Fruit fly (Drosophila melanogaster): ENCODE measurements around the gene Ubx.
A peak's percentile ranks its signal among the peaks of the same experiment; 100 is the strongest.

Gene Ubx

DNA sequence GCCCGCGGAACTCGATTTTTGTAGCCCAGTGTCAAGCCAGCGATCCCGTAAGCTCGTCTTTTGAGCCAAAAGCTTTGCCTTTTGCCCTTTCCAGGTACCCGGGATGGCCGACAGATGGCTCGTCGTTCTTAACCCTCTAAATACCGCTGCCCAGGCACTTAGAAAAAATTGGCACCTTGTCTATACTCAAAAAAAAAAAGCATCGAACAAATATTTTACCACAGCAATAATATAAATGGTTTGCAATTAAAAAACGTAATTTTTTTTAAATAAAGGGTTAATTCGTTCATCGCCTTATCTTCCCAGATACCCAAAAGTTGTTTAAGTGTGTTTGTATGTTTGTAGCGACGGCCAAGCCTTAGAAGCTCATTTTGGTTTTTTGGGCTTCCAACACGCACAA, 30.0 kb downstream of the Ubx start (continued):
- TF ChIP-seq sc (optimal IDR thresholded peaks at IDR 0.05) (no peak), sc (GFP tag; optimal IDR thresholded peaks at IDR 0.05) (no peak), nau (GFP tag; optimal IDR thresholded peaks at IDR 0.05) (no peak), CG6175 (GFP tag; IDR thresholded peaks at IDR 0.05) (no peak), Jarid2 (GFP tag; optimal IDR thresholded peaks at IDR 0.05) (no peak), Hmx (GFP tag; optimal IDR thresholded peaks at IDR 0.05) (no peak), Ravus (GFP tag; IDR thresholded peaks at IDR 0.05) (no peak), aop (GFP tag; IDR thresholded peaks at IDR 0.05) (no peak), knrl (GFP tag; IDR thresholded peaks at IDR 0.05; ENCODE audit: partially characterized antibody) (no peak), lmd (GFP tag; IDR thresholded peaks at IDR 0.05) (peak; percentile 59), CG3838 (GFP tag; optimal IDR thresholded peaks at IDR 0.05) (peak; percentile 12), ato (GFP tag; IDR thresholded peaks at IDR 0.05; ENCODE audit: partially characterized antibody) (no peak), HmgZ (tag; optimal IDR thresholded peaks at IDR 0.05) (peak; percentile 11), Dp (GFP tag; optimal IDR thresholded peaks at IDR 0.05) (no peak), CG1529 (GFP tag; optimal IDR thresholded peaks at IDR 0.05) (no peak), dan (GFP tag; IDR thresholded peaks at IDR 0.05) (no peak), CG13296 (GFP tag; optimal IDR thresholded peaks at IDR 0.05) (no peak), sd (tag; optimal IDR thresholded peaks at IDR 0.05) (no peak), CG11398 (GFP tag; optimal IDR thresholded peaks at IDR 0.05) (no peak), CG17186 (GFP tag; optimal IDR thresholded peaks at IDR 0.05) (no peak), ATbp (GFP tag; optimal IDR thresholded peaks at IDR 0.05) (peak; percentile 36), Asciz (GFP tag; optimal IDR thresholded peaks at IDR 0.05) (peak; percentile 1), CG2875 (GFP tag; optimal IDR thresholded peaks at IDR 0.05) (no peak), vfl (GFP tag; optimal IDR thresholded peaks at IDR 0.05) (no peak), CG2712 (tag; optimal IDR thresholded peaks at IDR 0.05) (peak; percentile 28), CG8388 (GFP tag; optimal IDR thresholded peaks at IDR 0.05) (peak; percentile 30), CG6272 (GFP tag; IDR thresholded peaks at IDR 0.05) (no peak; the same call in none of the 2 replicates), exex (tag; optimal IDR thresholded peaks at IDR 0.05) (no peak), tll (GFP tag; optimal IDR thresholded peaks at IDR 0.05) (no peak), croc (GFP tag; conservative IDR thresholded peaks at IDR 0.05) (no peak), CG8089 (GFP tag; optimal IDR thresholded peaks at IDR 0.05) (no peak), CG10543 (GFP tag; optimal IDR thresholded peaks at IDR 0.05) (no peak), CG14441 (GFP tag; IDR thresholded peaks at IDR 0.05) (peak; percentile 58), Antp (GFP tag; optimal IDR thresholded peaks at IDR 0.05) (peak; percentile 30), Gsc (GFP tag; IDR thresholded peaks at IDR 0.05) (no peak), CG13894 (tag; optimal IDR thresholded peaks at IDR 0.05) (no peak), abd-A (tag; optimal IDR thresholded peaks at IDR 0.05) (no peak), Dref (GFP tag; IDR thresholded peaks at IDR 0.05) (no peak), gsb (GFP tag; IDR thresholded peaks at IDR 0.05) (no peak; the same call in 1 of the 2 replicates), danr (GFP tag; IDR thresholded peaks at IDR 0.05) (0 out of 2 replicates have a peak, but pooled peaks have one; percentile 12), pita (GFP tag; optimal IDR thresholded peaks at IDR 0.05) (no peak), ci (GFP tag; IDR thresholded peaks at IDR 0.05) (0 out of 3 replicates have a peak, but pooled peaks have one; percentile 30), luna (GFP tag; optimal IDR thresholded peaks at IDR 0.05) (no peak), stc (GFP tag; IDR thresholded peaks at IDR 0.05) (peak; percentile 40; the same call in 1 of the 2 replicates), mirr (GFP tag; optimal IDR thresholded peaks at IDR 0.05) (no peak), CG1603 (tag; optimal IDR thresholded peaks at IDR 0.05) (peak; percentile 21), CG10321 (GFP tag; IDR thresholded peaks at IDR 0.05) (no peak; the same call in 1 of the 2 replicates), CG9932 (GFP tag; IDR thresholded peaks at IDR 0.05) (peak; percentile 69), CG15479 (GFP tag; optimal IDR thresholded peaks at IDR 0.05) (no peak), Mad (GFP tag; optimal IDR thresholded peaks at IDR 0.05) (no peak), bbx (GFP tag; IDR thresholded peaks at IDR 0.05; ENCODE audit: partially characterized antibody) (no peak)

Data from whole organism, embryonic.